Worm (Caenorhabditis elegans) whole organism, L4 larva: Measurements from ENCODE around the gene F44A2.7.

Experiments
- fkh-10 ChIP-seq: fragments of 150-350 bp; optimal IDR thresholded peaks from 2 replicates; lab custom pipeline; 2014; ENCODE audit warnings: missing biosample characterization, missing genetic modification reagents, missing genetic modification characterization
- nhr-237 ChIP-seq: sonication (generic microtip); optimal IDR thresholded peaks from 2 replicates; lab custom pipeline; 2017; ENCODE audit warnings: missing biosample characterization, missing genetic modification characterization
- nhr-76 ChIP-seq: fragments of 150-350 bp; optimal IDR thresholded peaks from 2 replicates; lab custom pipeline; 2014; ENCODE audit warnings: missing biosample characterization, missing genetic modification characterization
- snpc-1.2 ChIP-seq: fragments of 200-800 bp; sonication (Bioruptor generic); IDR thresholded peaks from 2 replicates; pipeline ENCODE4 v1.3.6; 2022; ENCODE audit warnings: missing genetic modification reagents, missing genetic modification characterization, missing compliant biosample characterization
- unc-39 ChIP-seq: sonication (generic microtip); optimal IDR thresholded peaks from 2 replicates; lab custom pipeline; 2017; ENCODE audit warnings: missing biosample characterization, missing genetic modification characterization

DNA sequence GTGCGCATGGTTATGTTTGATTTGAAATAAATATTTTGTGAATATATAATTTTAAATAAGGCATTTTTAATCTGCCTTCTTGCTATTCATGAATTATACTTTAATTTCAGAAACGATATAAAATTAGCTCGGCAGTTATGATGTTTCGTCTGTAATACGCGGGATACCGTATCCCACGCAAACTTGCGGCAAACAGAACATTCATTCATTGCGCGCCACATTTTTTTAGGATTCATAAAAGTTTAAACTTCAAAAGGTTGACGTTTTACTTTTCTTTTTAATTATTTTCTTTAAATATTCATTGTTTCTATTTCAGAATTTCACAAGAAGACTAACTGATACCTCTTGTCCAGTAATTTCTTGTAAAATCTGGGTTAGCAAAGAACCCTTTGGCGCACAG, 1.6 kb downstream of the F44A2.7 start, which contains the start of gene tag-153:
- no peak for TF ChIP-seq fkh-10
- TF ChIP-seq snpc-1.2 (GFP tag; lab: Robert Waterston, UW): no peak
- TF ChIP-seq nhr-76 (tag; lab: Kevin White, UChicago): no peak
- TF ChIP-seq nhr-237 (tag; lab: Kevin White, UChicago): no peak
- no peak for TF ChIP-seq unc-39 (tag; lab: Kevin White, UChicago)
